Fruit fly (Drosophila melanogaster): Measurements from ENCODE around the gene CG7600.

Gene CG7600

DNA sequence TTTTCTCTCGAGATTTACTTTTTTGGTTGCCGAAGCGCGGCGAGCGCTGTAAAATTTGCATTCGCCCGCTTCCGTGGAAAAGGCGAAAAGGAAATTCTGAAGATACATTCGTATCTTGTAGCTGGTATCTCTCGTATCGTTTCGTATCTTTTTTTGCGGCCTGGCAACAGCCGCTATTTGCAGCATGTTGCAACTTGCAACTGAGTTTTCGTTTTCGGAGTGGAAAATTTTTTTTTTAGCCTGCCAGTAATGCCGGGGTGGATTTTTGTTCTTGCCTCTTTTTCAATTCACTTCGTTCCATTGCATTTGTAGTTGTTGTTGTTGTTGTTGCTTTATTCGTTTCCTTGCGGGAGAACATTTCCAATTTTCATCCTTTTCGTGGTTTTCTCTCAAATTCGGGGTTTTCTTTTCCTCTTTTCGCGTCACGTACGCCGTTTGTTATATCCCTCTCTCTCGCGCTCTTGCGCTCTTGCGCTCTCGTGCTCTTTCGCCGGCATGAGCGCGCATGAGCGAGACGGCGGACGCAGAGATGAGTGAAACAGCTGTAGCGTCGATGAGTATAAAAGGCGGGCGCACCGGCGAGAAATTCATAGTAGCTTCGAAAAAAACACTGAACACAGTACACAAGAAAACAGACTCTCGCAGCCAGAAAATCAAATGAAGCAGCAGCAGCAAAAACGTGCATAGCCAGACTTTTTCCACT lies 41.3 kb downstream of the CG7600 start, which contains the start of gene scyl (continued):
- TF ChIP-seq CG9797 (GFP tag; optimal IDR thresholded peaks at IDR 0.05) (no peak), CG13287 (GFP tag; IDR thresholded peaks at IDR 0.05; ENCODE audit: partially characterized antibody) (peak; percentile 68; the same call in 1 of the 2 replicates), zen2 (GFP tag; IDR thresholded peaks at IDR 0.05; ENCODE audit: partially characterized antibody) (peak; percentile 87; the same call in 2 of the 3 replicates), CG3726 (GFP tag; IDR thresholded peaks at IDR 0.05) (no peak), tio (GFP tag; optimal IDR thresholded peaks at IDR 0.05) (no peak), croc (GFP tag; conservative IDR thresholded peaks at IDR 0.05) (no peak), gcm (GFP tag; optimal IDR thresholded peaks at IDR 0.05) (peak; percentile 92), Dp (GFP tag; optimal IDR thresholded peaks at IDR 0.05) (no peak), aop (GFP tag; IDR thresholded peaks at IDR 0.05) (0 out of 2 replicates have a peak, but pooled peaks have one; percentile 10), lola (GFP tag; optimal IDR thresholded peaks at IDR 0.05) (no peak), CG17361 (GFP tag; IDR thresholded peaks at IDR 0.05) (no peak), CG9932 (GFP tag; IDR thresholded peaks at IDR 0.05) (peak; percentile 53), sima (GFP tag; optimal IDR thresholded peaks at IDR 0.05) (no peak), HLH54F (GFP tag; optimal IDR thresholded peaks at IDR 0.05) (peak; percentile 53), Blimp-1 (GFP tag; optimal IDR thresholded peaks at IDR 0.05) (peak; percentile 26), CG12219 (GFP tag; optimal IDR thresholded peaks at IDR 0.05) (peak; percentile 48), CG9727 (GFP tag; optimal IDR thresholded peaks at IDR 0.05) (peak; percentile 37), esg (GFP tag; conservative IDR thresholded peaks at IDR 0.05) (no peak), sna (GFP tag; IDR thresholded peaks at IDR 0.05; ENCODE audit: partially characterized antibody) (peak; percentile 74), slou (GFP tag; optimal IDR thresholded peaks at IDR 0.05) (no peak), CG18764 (GFP tag; optimal IDR thresholded peaks at IDR 0.05) (peak; percentile 31), grau (tag; optimal IDR thresholded peaks at IDR 0.05) (peak; percentile 48), NC2β (GFP tag; optimal IDR thresholded peaks at IDR 0.05) (peak; percentile 89), run (tag; optimal IDR thresholded peaks at IDR 0.05) (peak; percentile 43), eyg (GFP tag; optimal IDR thresholded peaks at IDR 0.05) (peak; percentile 41), E2f1 (GFP tag; IDR thresholded peaks at IDR 0.05) (peak; percentile 33; the same call in 1 of the 2 replicates), CG11504 (tag; optimal IDR thresholded peaks at IDR 0.05) (peak; percentile 63), CG1602 (GFP tag; optimal IDR thresholded peaks at IDR 0.05) (no peak), CG30020 (tag; optimal IDR thresholded peaks at IDR 0.05) (no peak), Neu2 (GFP tag; optimal IDR thresholded peaks at IDR 0.05; ENCODE audit: borderline replicate concordance) (peak; percentile 18), CG12744 (GFP tag; optimal IDR thresholded peaks at IDR 0.05) (peak; percentile 49), zfh2 (GFP tag; optimal IDR thresholded peaks at IDR 0.05) (peak; percentile 6), CG7271 (tag; optimal IDR thresholded peaks at IDR 0.05) (peak; percentile 48), Hey (tag; optimal IDR thresholded peaks at IDR 0.05) (peak; percentile 4), CG16815 (GFP tag; optimal IDR thresholded peaks at IDR 0.05) (no peak), Atf3 (GFP tag; optimal IDR thresholded peaks at IDR 0.05) (peak; percentile 36), Nf-YA (GFP tag; IDR thresholded peaks at IDR 0.05) (peak; percentile 33; the same call in 1 of the 2 replicates), crc (GFP tag; optimal IDR thresholded peaks at IDR 0.05) (peak; percentile 1), Usf (GFP tag; optimal IDR thresholded peaks at IDR 0.05) (no peak), Gug (GFP tag; IDR thresholded peaks at IDR 0.05) (peak; percentile 57; the same call in 2 of the 4 replicates), amos (GFP tag; IDR thresholded peaks at IDR 0.05; ENCODE audit: partially characterized antibody) (no peak; the same call in 1 of the 2 replicates), da (GFP tag; optimal IDR thresholded peaks at IDR 0.05) (no peak), tna (GFP tag; IDR thresholded peaks at IDR 0.05; ENCODE audit: partially characterized antibody) (peak; percentile 36; the same call in 1 of the 2 replicates), CG31365 (tag; optimal IDR thresholded peaks at IDR 0.05) (peak; percentile 58), trem (tag; optimal IDR thresholded peaks at IDR 0.05) (peak; percentile 52), MTF-1 (GFP tag; optimal IDR thresholded peaks at IDR 0.05; ENCODE audit: borderline replicate concordance) (peak; percentile 83), nom (GFP tag; optimal IDR thresholded peaks at IDR 0.05) (peak; percentile 92), bcd (GFP tag; optimal IDR thresholded peaks at IDR 0.05) (peak; percentile 13)
